Worm (Caenorhabditis elegans): ENCODE measurements around the gene ect-2.
A peak's percentile ranks its signal among the peaks of the same experiment; 100 is the strongest.

ect-2 gene

DNA sequence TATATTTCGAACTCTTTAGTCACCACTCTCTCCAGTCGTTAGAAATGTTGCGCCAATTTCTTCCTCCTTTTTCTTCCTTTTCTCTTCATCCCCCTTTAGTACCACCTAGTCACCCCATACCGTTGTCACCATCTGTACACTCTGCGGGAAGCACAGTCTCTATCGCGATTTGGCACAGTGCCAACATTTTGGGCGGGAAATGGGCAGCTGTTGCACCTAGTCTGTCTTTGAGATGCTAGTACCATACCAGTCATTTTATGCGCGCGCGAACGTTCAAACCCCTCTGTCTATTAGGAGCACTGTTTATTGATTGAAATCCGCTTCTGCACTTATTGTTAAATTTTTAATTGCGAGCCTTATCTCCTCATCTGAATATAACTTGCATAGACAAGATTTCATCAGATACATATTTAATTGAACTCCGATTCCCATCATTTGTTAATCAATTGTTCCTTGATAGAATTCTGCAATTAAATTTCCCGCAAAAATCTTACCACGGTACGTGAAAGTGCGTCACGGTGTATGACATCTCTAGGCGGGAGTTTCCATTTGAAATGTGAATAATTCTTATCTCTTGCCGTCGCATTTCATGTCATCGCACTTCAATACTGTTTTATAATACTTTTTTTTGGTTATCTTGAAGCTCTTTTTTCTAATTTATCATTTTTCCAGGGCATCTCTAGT, 1.2 kb upstream of the ect-2 start, which contains the start of gene cdl-1 (continued):
- TF ChIP-seq fkh-4 (tag; optimal IDR thresholded peaks at IDR 0.05; ENCODE audit: borderline replicate concordance) (no peak), nhr-20 (tag; optimal IDR thresholded peaks at IDR 0.05) (peak; percentile 67), sptf-1 (tag; optimal IDR thresholded peaks at IDR 0.05) (no peak), ama-1 (optimal IDR thresholded peaks at IDR 0.05) (no peak), mdl-1 (tag; optimal IDR thresholded peaks at IDR 0.05) (peak in 1 of 2 experiments; percentile 59), ets-5 (GFP tag; IDR thresholded peaks at IDR 0.05) (no peak), F16B12.6 (tag; optimal IDR thresholded peaks at IDR 0.05) (peak; percentile 93), rnt-1 (tag; optimal IDR thresholded peaks at IDR 0.05) (peak; percentile 71), fos-1 (tag; optimal IDR thresholded peaks at IDR 0.05) (peak; percentile 53), ceh-8 (GFP tag; optimal IDR thresholded peaks at IDR 0.05) (no peak), pax-3 (tag; optimal IDR thresholded peaks at IDR 0.05) (no peak), elt-3 (tag; optimal IDR thresholded peaks at IDR 0.05) (peak in 3 of 6 experiments; percentile 15 to 83 (median 47)), ztf-4 (tag; optimal IDR thresholded peaks at IDR 0.05) (no peak), nhr-85 (tag) (peak; percentile 78), efl-3 (GFP tag; optimal IDR thresholded peaks at IDR 0.05) (no peak), fkh-8 (tag; optimal IDR thresholded peaks at IDR 0.05) (peak; percentile 26), nhr-90 (tag; optimal IDR thresholded peaks at IDR 0.05; ENCODE audit: poor library complexity) (peak; percentile 61), alr-1 (tag; optimal IDR thresholded peaks at IDR 0.05; ENCODE audit: borderline replicate concordance) (no peak), blmp-1 (tag; optimal IDR thresholded peaks at IDR 0.05) (peak; percentile 66), lin-39 (tag; optimal IDR thresholded peaks at IDR 0.05) (no peak), nhr-76 (tag; optimal IDR thresholded peaks at IDR 0.05) (no peak), zag-1 (tag; optimal IDR thresholded peaks at IDR 0.05) (no peak), pag-3 (tag; optimal IDR thresholded peaks at IDR 0.05; ENCODE audit: borderline replicate concordance, insufficient read depth) (no peak), isw-1 (GFP tag; IDR thresholded peaks at IDR 0.05) (no peak; the same call in 1 of the 2 replicates), tlp-1 (tag; optimal IDR thresholded peaks at IDR 0.05) (no peak), lin-35 (GFP tag; optimal IDR thresholded peaks at IDR 0.05) (peak; percentile 94 to 99), nhr-71 (tag; optimal IDR thresholded peaks at IDR 0.05) (peak; percentile 74), nhr-12 (tag; optimal IDR thresholded peaks at IDR 0.05) (no peak), sox-4 (tag; optimal IDR thresholded peaks at IDR 0.05) (no peak), xbp-1 (tag; optimal IDR thresholded peaks at IDR 0.05) (peak; percentile 52), tbx-2 (tag; optimal IDR thresholded peaks at IDR 0.05) (peak; percentile 58), lin-14 (GFP tag; optimal IDR thresholded peaks at IDR 0.05) (no peak), ceh-82 (tag; optimal IDR thresholded peaks at IDR 0.05) (peak in 2 of 3 experiments; percentile 24 to 40), snpc-4 (tag; optimal IDR thresholded peaks at IDR 0.05) (peak; percentile 45), efl-1 (optimal IDR thresholded peaks at IDR 0.05) (peak; percentile 86 to 96), efl-1 (GFP tag; optimal IDR thresholded peaks at IDR 0.05 in 1 of 2) (peak; percentile 96 to 100), unc-130 (tag; optimal IDR thresholded peaks at IDR 0.05) (peak; percentile 90), snu-23 (GFP tag; optimal IDR thresholded peaks at IDR 0.05) (peak; percentile 75), ceh-63 (GFP tag; optimal IDR thresholded peaks at IDR 0.05) (no peak), C04F5.9 (tag; optimal IDR thresholded peaks at IDR 0.05) (no peak), hpl-2 (GFP tag; optimal IDR thresholded peaks at IDR 0.05) (no peak), aha-1 (tag; optimal IDR thresholded peaks at IDR 0.05) (no peak), swsn-7 (tag; optimal IDR thresholded peaks at IDR 0.05) (peak; percentile 53), pqm-1 (tag; optimal IDR thresholded peaks at IDR 0.05) (no peak), unc-98 (GFP tag; IDR thresholded peaks at IDR 0.05) (no peak), egl-27 (tag; optimal IDR thresholded peaks at IDR 0.05) (no peak), C16A3.4 (tag; optimal IDR thresholded peaks at IDR 0.05) (peak; percentile 83), grh-1 (GFP tag; IDR thresholded peaks at IDR 0.05) (no peak), mab-9 (GFP tag; IDR thresholded peaks at IDR 0.05) (0 out of 2 replicates have a peak, but pooled peaks have one; percentile 21), sup-37 (GFP tag; optimal IDR thresholded peaks at IDR 0.05) (no peak), fkh-10 (GFP tag; optimal IDR thresholded peaks at IDR 0.05) (no peak)

Data from whole organism, L1 larva.